Worm (Caenorhabditis elegans): ENCODE measurements around the gene tbh-1.

tbh-1 gene

ce11 chrX:15494154-15494553, 10.5 kb downstream of the tbh-1 start:
- TF ChIP-seq ceh-100 (GFP tag; IDR thresholded peaks at IDR 0.05) (no peak), aptf-3 (GFP tag; IDR thresholded peaks at IDR 0.05) (no peak), ceh-40 (GFP tag; IDR thresholded peaks at IDR 0.05) (no peak), ztf-25 (GFP tag; IDR thresholded peaks at IDR 0.05) (no peak), let-526 (GFP tag; IDR thresholded peaks at IDR 0.05) (no peak), nhr-90 (tag; optimal IDR thresholded peaks at IDR 0.05) (no peak), attf-6 (GFP tag; IDR thresholded peaks at IDR 0.05) (no peak), let-607 (tag; optimal IDR thresholded peaks at IDR 0.05) (no peak), F49E8.2 (tag; optimal IDR thresholded peaks at IDR 0.05; ENCODE audit: insufficient read depth) (no peak), attf-3 (GFP tag; conservative IDR thresholded peaks at IDR 0.05) (no peak), nhr-80 (tag; optimal IDR thresholded peaks at IDR 0.05) (no peak), cebp-1 (GFP tag; IDR thresholded peaks at IDR 0.05) (no peak), cebp-1 (tag; optimal IDR thresholded peaks at IDR 0.05) (no peak), hmg-20 (GFP tag; IDR thresholded peaks at IDR 0.05) (no peak), lsy-27 (tag; optimal IDR thresholded peaks at IDR 0.05; ENCODE audit: borderline replicate concordance, insufficient read depth) (no peak), K11D2.4 (GFP tag; IDR thresholded peaks at IDR 0.05) (no peak)

DNA sequence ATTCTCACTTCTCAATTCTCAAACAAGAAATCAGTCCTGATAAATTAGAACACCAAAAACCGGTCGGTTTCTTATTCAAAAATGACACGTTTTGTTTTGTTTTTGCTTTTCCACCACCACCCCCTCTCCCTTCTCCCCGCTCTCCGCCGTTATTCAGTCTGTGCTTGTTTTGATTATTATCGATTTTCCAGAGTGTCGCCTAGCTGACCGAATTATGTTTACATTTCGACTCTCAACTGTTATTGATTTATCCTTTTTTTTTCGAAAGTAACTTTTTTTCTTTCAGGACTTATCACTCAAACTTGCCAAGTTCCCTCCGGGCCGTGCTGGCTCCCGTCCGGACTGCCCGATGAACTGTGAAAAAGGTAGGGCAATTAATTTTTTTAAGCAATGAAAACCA, 11.4 kb downstream of the tbh-1 start, which contains the start of gene gob-1:
TSS of gene gob-1 (plus strand) at position 281 of the 400 bp plus-strand sequence.
- TF ChIP-seq nhr-27 (tag; optimal IDR thresholded peaks at IDR 0.05) (no peak), aptf-2 (GFP tag; conservative IDR thresholded peaks at IDR 0.05) (no peak), rec-8 (tag; optimal IDR thresholded peaks at IDR 0.05) (no peak), hlh-12 (tag; optimal IDR thresholded peaks at IDR 0.05) (no peak), hmg-20 (GFP tag; IDR thresholded peaks at IDR 0.05) (no peak), ztf-3 (GFP tag; optimal IDR thresholded peaks at IDR 0.05) (no peak), unc-130 (GFP tag; optimal IDR thresholded peaks at IDR 0.05) (no peak), unc-62 (GFP tag; optimal IDR thresholded peaks at IDR 0.05) (no peak), ceh-91 (GFP tag; IDR thresholded peaks at IDR 0.05) (no peak), T26A5.8 (tag; optimal IDR thresholded peaks at IDR 0.05) (no peak), T07F8.4 (tag; optimal IDR thresholded peaks at IDR 0.05) (no peak), let-607 (tag; optimal IDR thresholded peaks at IDR 0.05) (no peak), ceh-40 (GFP tag; IDR thresholded peaks at IDR 0.05) (no peak), bed-2 (GFP tag; IDR thresholded peaks at IDR 0.05) (no peak), ets-4 (GFP tag; optimal IDR thresholded peaks at IDR 0.05) (no peak), him-1 (tag; optimal IDR thresholded peaks at IDR 0.05) (no peak), B0035.1 (tag; optimal IDR thresholded peaks at IDR 0.05) (no peak)

DNA sequence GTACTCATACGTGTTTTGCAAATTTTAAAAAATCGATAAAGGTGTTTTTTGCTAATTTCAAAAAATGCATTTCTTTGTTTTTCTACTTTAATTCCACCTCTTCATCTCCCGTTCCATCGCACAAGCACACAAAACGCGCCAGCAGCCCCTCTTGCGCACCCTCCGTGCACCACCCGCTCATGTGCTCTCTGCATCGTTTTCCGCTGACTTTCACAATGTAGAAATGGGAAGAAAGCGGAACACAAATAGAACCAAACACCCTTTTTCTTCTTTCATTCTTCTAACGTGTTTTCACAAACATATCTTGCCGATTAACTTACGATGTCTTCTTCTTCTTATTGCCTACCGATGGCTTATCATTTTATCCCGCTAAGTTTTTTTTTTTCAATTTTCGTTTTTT, 11.9 kb downstream of the tbh-1 start:
- TF ChIP-seq somi-1 (GFP tag; optimal IDR thresholded peaks at IDR 0.05) (peak; percentile 61), B0261.1 (tag; optimal IDR thresholded peaks at IDR 0.05) (no peak), sptf-2 (GFP tag; optimal IDR thresholded peaks at IDR 0.05) (peak; percentile 22), nhr-179 (tag; optimal IDR thresholded peaks at IDR 0.05) (no peak), attf-5 (GFP tag; optimal IDR thresholded peaks at IDR 0.05) (peak; percentile 86), ceh-91 (GFP tag; IDR thresholded peaks at IDR 0.05) (no peak), hmg-20 (GFP tag; IDR thresholded peaks at IDR 0.05) (no peak), Y79H2A.3 (GFP tag; conservative IDR thresholded peaks at IDR 0.05) (no peak), tlf-1 (GFP tag; optimal IDR thresholded peaks at IDR 0.05) (peak; percentile 61), mes-4 (tag; optimal IDR thresholded peaks at IDR 0.05) (no peak), hrde-1 (tag; optimal IDR thresholded peaks at IDR 0.05; ENCODE audit: borderline replicate concordance) (no peak), snpc-1.1 (tag; optimal IDR thresholded peaks at IDR 0.05; ENCODE audit: insufficient read depth) (no peak), lsl-1 (GFP tag; optimal IDR thresholded peaks at IDR 0.05) (no peak), zim-3 (tag; optimal IDR thresholded peaks at IDR 0.05) (no peak), Y67H2A.10 (GFP tag; conservative IDR thresholded peaks at IDR 0.05) (0 out of 2 replicates have a peak, but pooled peaks have one; percentile 13), ZK185.1 (tag; optimal IDR thresholded peaks at IDR 0.05; ENCODE audit: poor library complexity, severe bottlenecking) (peak; percentile 49), lin-40 (tag; optimal IDR thresholded peaks at IDR 0.05) (peak; percentile 87), hmg-1.2 (GFP tag; IDR thresholded peaks at IDR 0.05) (peak; percentile 44; the same call in 1 of the 2 replicates), ets-4 (GFP tag; optimal IDR thresholded peaks at IDR 0.05) (peak; percentile 57)
